Worm (Caenorhabditis elegans) whole organism, L4/young adult: Measurements from ENCODE around the gene fbxl-3.
A peak's percentile ranks its signal among the peaks of the same experiment; 100 is the strongest.

Experiments used
- W03F9.2 ChIP-seq: fragments of 150-350 bp; optimal IDR thresholded peaks from 2 replicates; lab custom pipeline; 2014; ENCODE audit warnings: missing biosample characterization, missing genetic modification characterization
- dao-5 ChIP-seq: sonication (generic microtip); optimal IDR thresholded peaks from 2 replicates; lab custom pipeline; 2016; ENCODE audit warnings: missing genotype, missing genetic modification characterization, moderate library complexity, missing compliant biosample characterization
- him-1 ChIP-seq: sonication (generic microtip); optimal IDR thresholded peaks from 2 replicates; lab custom pipeline; 2016; ENCODE audit warnings: missing genotype, missing genetic modification reagents, missing genetic modification characterization, missing compliant biosample characterization

The fbxl-3 gene

DNA sequence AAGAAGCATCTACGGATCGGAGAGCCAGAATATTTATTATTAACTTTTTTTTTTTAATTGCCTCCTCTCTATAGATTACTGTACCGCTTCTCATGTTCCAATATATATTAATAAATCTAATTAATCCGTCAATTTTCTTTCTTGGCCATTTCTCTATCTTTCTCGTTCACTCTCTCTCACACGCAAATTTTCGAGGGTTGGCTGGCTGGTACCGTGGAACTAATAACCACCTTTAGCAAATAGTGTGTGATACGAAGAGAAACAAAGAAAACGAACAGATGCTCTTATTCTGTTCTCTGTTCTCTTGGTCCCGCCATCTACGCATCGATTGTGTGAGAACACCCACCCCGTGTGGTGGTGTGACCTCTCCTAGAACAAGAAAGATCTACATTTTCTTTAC lies 19.6 kb upstream of the fbxl-3 start:
- no peak for TF ChIP-seq dao-5 (tag; lab: Kevin White, UChicago)
- TF ChIP-seq him-1 (tag; lab: Kevin White, UChicago) = no peak
- no peak for TF ChIP-seq W03F9.2

- TF ChIP-seq W03F9.2 (no peak), dao-5 (tag; lab: Kevin White, UChicago) (no peak), him-1 (tag; lab: Kevin White, UChicago) (no peak)
Observed at ce11 chrII:5417905-5418304, 19.2 kb upstream of the fbxl-3 start.

ce11 chrII:5416204-5416764 lies 17.6 kb upstream of the fbxl-3 start, which contains the start of gene EEED8.2:
EEED8.2 (plus strand) TSS chrII:5416714.
- TF ChIP-seq him-1 (tag; lab: Kevin White, UChicago) (no peak), dao-5 (tag; lab: Kevin White, UChicago) (no peak), W03F9.2 (no peak)

- no peak for TF ChIP-seq him-1 (tag; lab: Kevin White, UChicago)
- no peak for TF ChIP-seq W03F9.2
- no peak for TF ChIP-seq dao-5 (tag; lab: Kevin White, UChicago)
Observed at ce11 chrII:5414040-5414439, 15.3 kb upstream of the fbxl-3 start, which contains the start of the genes EEED8.14 and EEED8.3. EEED8.14 (minus strand) TSS chrII:5414052. EEED8.3 (plus strand) TSS chrII:5414276.

ce11 chrII:5412467-5412866 lies 13.8 kb upstream of the fbxl-3 start, which contains the start of the genes EEED8.13 and EEED8.18:
EEED8.13 (minus strand) TSS chrII:5412567.
EEED8.18 (minus strand) TSS chrII:5412610.
- no peak for TF ChIP-seq dao-5 (tag; lab: Kevin White, UChicago)
- no peak for TF ChIP-seq W03F9.2
- no peak for TF ChIP-seq him-1 (tag; lab: Kevin White, UChicago)

DNA sequence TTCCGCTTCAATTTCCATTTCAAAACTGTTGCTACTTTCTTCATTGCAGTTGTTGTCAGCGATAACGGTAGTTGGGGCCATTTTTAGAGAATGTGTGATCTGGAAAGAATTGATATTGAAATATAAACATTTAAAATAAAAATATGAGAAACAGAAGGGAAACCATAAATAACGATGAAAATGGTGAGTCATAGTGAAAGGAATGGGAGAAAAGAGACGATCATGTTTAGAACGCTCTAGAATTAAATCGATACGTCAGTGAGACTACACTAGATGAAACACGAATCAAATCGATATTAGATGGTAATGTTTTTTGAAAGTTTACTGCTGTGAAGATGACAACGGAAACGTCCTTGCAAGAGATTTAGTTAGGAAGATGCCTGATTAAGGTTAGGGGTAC lies 10.2 kb upstream of the fbxl-3 start, which contains the start of the genes EEED8.12 and EEED8.4:
TSS of gene EEED8.12 (minus strand) at position 101 of the 400 bp plus-strand sequence.
TSS of gene EEED8.4 (plus strand) at position 396 of the 400 bp plus-strand sequence.
- TF ChIP-seq dao-5 (tag; lab: Kevin White, UChicago) (no peak), W03F9.2 (no peak), him-1 (tag; lab: Kevin White, UChicago) (no peak)

DNA sequence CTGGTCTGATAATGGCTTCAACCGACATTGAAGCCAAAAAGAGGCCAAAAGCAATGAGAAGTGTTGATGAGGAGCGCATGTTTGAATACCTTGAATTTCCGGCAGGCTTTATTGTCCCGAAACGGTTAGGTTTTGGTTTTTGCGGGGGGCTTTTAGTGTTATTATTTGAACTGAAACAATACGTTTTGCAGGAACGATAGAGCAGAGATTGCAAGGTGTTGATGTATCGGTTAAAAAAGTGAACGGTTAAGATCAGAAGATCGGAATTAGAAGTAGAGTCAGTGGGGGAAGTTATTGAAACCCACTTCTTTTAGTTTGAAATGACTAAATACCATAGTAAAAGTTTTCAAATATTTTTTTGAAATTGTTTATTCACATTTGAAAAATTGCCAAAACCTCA lies 8.8 kb upstream of the fbxl-3 start, which contains the start of gene clec-141:
TSS of gene clec-141 (minus strand) at position 101 of the 400 bp plus-strand sequence.
- TF ChIP-seq dao-5 (tag; lab: Kevin White, UChicago) (no peak), W03F9.2 (no peak), him-1 (tag; lab: Kevin White, UChicago) (no peak)

DNA sequence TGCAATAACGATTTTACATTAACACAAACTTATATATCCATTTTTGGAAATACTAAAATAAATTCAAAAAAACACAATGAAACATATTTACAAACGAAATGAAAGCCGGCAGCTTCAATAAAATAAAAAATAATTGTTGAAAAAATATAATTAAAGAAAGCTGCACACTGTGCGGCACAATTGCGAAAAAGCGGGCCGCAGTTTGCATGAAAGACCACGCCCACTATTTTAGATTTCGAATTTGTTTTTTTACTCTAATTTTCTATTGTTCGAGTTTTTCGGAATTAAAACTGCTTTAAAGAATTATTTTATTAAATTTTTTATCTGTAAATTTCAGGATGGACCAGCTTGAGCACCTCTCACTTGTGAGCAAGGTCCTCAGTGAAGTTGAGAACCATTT lies 499 bp upstream of the fbxl-3 start, which contains the start of gene mog-5:
TSS of gene mog-5 (plus strand) at position 338 of the 400 bp plus-strand sequence.
- TF ChIP-seq dao-5 (tag; lab: Kevin White, UChicago) (no peak), him-1 (tag; lab: Kevin White, UChicago) (no peak)

- no peak for TF ChIP-seq dao-5 (tag; lab: Kevin White, UChicago)
- no peak for TF ChIP-seq W03F9.2
- TF ChIP-seq him-1 (tag; lab: Kevin White, UChicago) = no peak
Observed at ce11 chrII:5395594-5395993, 3.1 kb downstream of the fbxl-3 start, which contains the start of gene pink-1. pink-1 (minus strand) TSS chrII:5395694.

ce11 chrII:5393090-5393489 lies 5.6 kb downstream of the fbxl-3 start, which contains the start of gene brap-2:
brap-2 (minus strand) TSS chrII:5393190.
- TF ChIP-seq W03F9.2 (no peak), dao-5 (tag; lab: Kevin White, UChicago) (no peak), him-1 (tag; lab: Kevin White, UChicago) (no peak)

ce11 chrII:5391447-5391846 lies 7.3 kb downstream of the fbxl-3 start:
- TF ChIP-seq dao-5 (tag; lab: Kevin White, UChicago) (no peak), W03F9.2 (no peak), him-1 (tag; lab: Kevin White, UChicago) (no peak)

DNA sequence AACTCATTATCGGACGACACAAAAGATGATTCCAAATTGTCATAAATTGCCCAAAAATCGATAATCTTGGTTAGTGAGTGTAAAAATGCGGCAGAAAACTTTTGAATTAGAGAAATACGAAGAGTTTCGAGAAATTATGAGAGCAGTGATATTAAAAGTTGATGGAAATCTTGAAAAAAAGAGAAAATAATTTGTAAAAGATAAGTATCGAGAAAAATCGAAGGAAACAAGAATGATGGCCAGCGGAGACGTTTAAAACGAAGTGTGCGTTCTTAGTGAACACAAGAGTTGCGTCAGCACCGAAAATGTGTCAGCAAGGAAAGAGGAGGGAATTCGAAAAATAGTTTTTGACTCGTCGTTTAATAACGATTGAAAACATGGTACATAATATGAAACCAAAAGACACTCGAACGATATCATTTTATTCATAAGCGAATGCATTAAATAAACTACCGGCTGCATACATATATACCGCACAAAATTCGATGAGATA lies 8.8 kb downstream of the fbxl-3 start, which contains the start of gene ndx-6:
TSS of gene ndx-6 (minus strand) at position 51 of the 493 bp plus-strand sequence.
- TF ChIP-seq W03F9.2 (peak; percentile 72), dao-5 (tag; lab: Kevin White, UChicago) (no peak), him-1 (tag; lab: Kevin White, UChicago) (peak; percentile 24)

- no peak for TF ChIP-seq him-1 (tag; lab: Kevin White, UChicago)
- TF ChIP-seq W03F9.2 = no peak
- TF ChIP-seq dao-5 (tag; lab: Kevin White, UChicago) = no peak
Observed at ce11 chrII:5388786-5389421, 9.8 kb downstream of the fbxl-3 start, which contains the start of gene rsp-4. rsp-4 (minus strand) TSS chrII:5388836.

DNA sequence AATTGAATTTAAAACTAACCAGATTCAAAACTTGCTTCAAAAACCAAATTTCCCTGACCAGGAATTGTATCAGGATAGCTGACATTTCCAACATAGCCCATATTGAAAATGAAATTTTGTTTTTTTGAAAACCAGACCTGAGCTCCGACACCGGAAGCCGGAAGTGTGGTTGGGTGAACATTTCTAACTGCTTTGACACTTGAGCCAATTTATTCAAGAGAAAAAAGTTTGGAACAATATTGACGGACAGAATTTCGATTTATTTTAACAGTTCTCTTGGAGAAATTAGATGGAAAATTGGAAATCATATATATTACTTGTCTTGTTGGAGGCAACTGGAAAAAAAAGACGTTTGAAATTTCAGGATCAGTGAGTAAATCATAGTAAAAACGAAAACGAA lies 11.5 kb downstream of the fbxl-3 start, which contains the start of gene ccpp-6:
TSS of gene ccpp-6 (minus strand) at position 101 of the 400 bp plus-strand sequence.
- TF ChIP-seq him-1 (tag; lab: Kevin White, UChicago) (no peak), W03F9.2 (no peak)
